Worm (Caenorhabditis elegans) whole organism, L1 larva: ENCODE data around the gene tgt-1.

ENCODE experiments used
- C16A3.4 ChIP-seq: fragments of 150-350 bp; optimal IDR thresholded peaks from 2 replicates; lab custom pipeline; 2014; ENCODE audit warnings: missing biosample characterization, missing genetic modification characterization
- C34B4.2 ChIP-seq: sonication (generic microtip); optimal IDR thresholded peaks from 2 replicates; lab custom pipeline; 2017; ENCODE audit warnings: mild to moderate bottlenecking, missing genetic modification characterization, missing compliant biosample characterization
- aha-1 ChIP-seq: fragments of 150-350 bp; optimal IDR thresholded peaks from 2 replicates; lab custom pipeline; 2014; ENCODE audit warnings: missing biosample characterization, missing genetic modification characterization
- ama-1 ChIP-seq: fragments of 150-350 bp; optimal IDR thresholded peaks from 2 replicates; lab custom pipeline; 2014
- blmp-1 ChIP-seq: fragments of 150-350 bp; optimal IDR thresholded peaks from 2 replicates; lab custom pipeline; 2014; ENCODE audit warnings: missing biosample characterization, missing genetic modification characterization
- ceh-63 ChIP-seq: fragments of 200-800 bp; sonication (Bioruptor generic); optimal IDR thresholded peaks from 2 replicates; lab custom pipeline; 2018; ENCODE audit warnings: mild to moderate bottlenecking, missing genetic modification characterization, missing compliant biosample characterization
- ceh-8 ChIP-seq: fragments of 200-800 bp; sonication (Bioruptor generic); optimal IDR thresholded peaks from 2 replicates; lab custom pipeline; 2018; ENCODE audit warnings: mild to moderate bottlenecking, missing genetic modification characterization, moderate library complexity, missing compliant biosample characterization
- ceh-82 ChIP-seq, 3 experiments: fragments of 150-350 bp in 1 of 3; sonication (generic microtip) in 2 of 3; optimal IDR thresholded peaks; 2 replicates each; lab custom pipeline; 2014 to 2017; ENCODE audit warnings: missing biosample characterization in 3 of 3, missing genetic modification characterization in 3 of 3
- ceh-88 ChIP-seq: fragments of 200-800 bp; sonication (Bioruptor generic); IDR thresholded peaks from 2 replicates; pipeline ENCODE4 v1.3.6; 2022; ENCODE audit warnings: missing genetic modification characterization, missing compliant biosample characterization
- ces-1 ChIP-seq: fragments of 150-350 bp; optimal IDR thresholded peaks from 2 replicates; lab custom pipeline; 2014; ENCODE audit warnings: missing biosample characterization, missing genetic modification reagents, missing genetic modification characterization
- dpl-1 ChIP-seq, 3 experiments: fragments of 150-350 bp in 2 of 3; sonication (generic microtip) in 1 of 3; optimal IDR thresholded peaks; 2 replicates each; lab custom pipeline; 2014 to 2017; ENCODE audit warnings: missing biosample characterization in 3 of 3, missing genetic modification characterization in 3 of 3, missing genetic modification reagents in 3 of 3
- efl-1 ChIP-seq, 4 experiments: fragments of 150-350 bp; optimal IDR thresholded peaks in 3 of 4; peaks in 1 of 4; 1 replicate in 1 of 4; 2 replicates in 3 of 4; lab custom pipeline; 2014; ENCODE audit warnings: missing biosample characterization in 2 of 4, missing genetic modification characterization in 2 of 4, missing genetic modification reagents in 2 of 4
- egl-27 ChIP-seq, 2 experiments: fragments of 150-350 bp in 1 of 2; sonication (generic microtip); optimal IDR thresholded peaks; 3 replicates each; lab custom pipeline; 2017 to 2018; ENCODE audit warnings: missing biosample characterization in 2 of 2, missing genetic modification characterization in 2 of 2, missing genetic modification reagents in 2 of 2
- elt-2 ChIP-seq: sonication (generic microtip); optimal IDR thresholded peaks from 2 replicates; lab custom pipeline; 2016; ENCODE audit warnings: missing genetic modification characterization, mild to moderate bottlenecking, inconsistent platforms, missing compliant biosample characterization, missing genetic modification reagents
- elt-3 ChIP-seq, 6 experiments: fragments of 150-350 bp in 1 of 6; sonication (generic microtip); optimal IDR thresholded peaks; 2 replicates each; lab custom pipeline; 2017 to 2018; ENCODE audit warnings: missing biosample characterization in 6 of 6, missing genetic modification characterization in 6 of 6, inconsistent platforms in 1 of 6
- ets-5 ChIP-seq: fragments of 200-800 bp; sonication (Bioruptor generic); IDR thresholded peaks from 2 replicates; pipeline ENCODE4 v1.3.6; 2022; ENCODE audit warnings: missing genetic modification characterization, missing compliant biosample characterization
- fkh-10 ChIP-seq: sonication (generic microtip); optimal IDR thresholded peaks from 2 replicates; lab custom pipeline; 2017; ENCODE audit warnings: missing biosample characterization, missing genetic modification reagents, missing genetic modification characterization
- fkh-8 ChIP-seq: sonication (generic microtip); optimal IDR thresholded peaks from 2 replicates; lab custom pipeline; 2016; ENCODE audit warnings: mild to moderate bottlenecking, missing genetic modification characterization, missing compliant biosample characterization
- hlh-17 ChIP-seq: fragments of 200-800 bp; sonication (Bioruptor generic); optimal IDR thresholded peaks from 2 replicates; lab custom pipeline; 2018; ENCODE audit warnings: missing genetic modification characterization, mild to moderate bottlenecking, missing compliant biosample characterization, moderate library complexity, borderline replicate concordance
- hpl-2 ChIP-seq: fragments of 150-350 bp; optimal IDR thresholded peaks from 2 replicates; lab custom pipeline; 2014; ENCODE audit warnings: missing biosample characterization, missing genetic modification reagents, missing genetic modification characterization
- lin-14 ChIP-seq: fragments of 200-800 bp; sonication (Bioruptor generic); optimal IDR thresholded peaks from 2 replicates; lab custom pipeline; 2018; ENCODE audit warnings: mild to moderate bottlenecking, missing genetic modification characterization, moderate library complexity, missing compliant biosample characterization
- lin-35 ChIP-seq, 2 experiments: fragments of 150-350 bp; optimal IDR thresholded peaks; 2 replicates each; lab custom pipeline; 2014; ENCODE audit warnings: missing biosample characterization in 2 of 2, missing genetic modification characterization in 2 of 2, missing genetic modification reagents in 2 of 2
- lin-39 ChIP-seq: fragments of 150-350 bp; optimal IDR thresholded peaks from 2 replicates; lab custom pipeline; 2014; ENCODE audit warnings: missing biosample characterization, missing genetic modification reagents, missing genetic modification characterization
- mab-9 ChIP-seq: fragments of 200-800 bp; sonication (Bioruptor generic); IDR thresholded peaks from 2 replicates; pipeline ENCODE4 v1.3.6; 2022; ENCODE audit warnings: missing genetic modification reagents, missing genetic modification characterization, missing compliant biosample characterization
- mdl-1 ChIP-seq, 2 experiments: fragments of 150-350 bp; optimal IDR thresholded peaks; 2 replicates each; lab custom pipeline; 2014 to 2017; ENCODE audit warnings: missing biosample characterization in 2 of 2, missing genetic modification characterization in 2 of 2, inconsistent platforms in 1 of 2
- mef-2 ChIP-seq: fragments of 150-350 bp; optimal IDR thresholded peaks from 2 replicates; lab custom pipeline; 2014; ENCODE audit warnings: missing biosample characterization, missing genetic modification characterization
- mep-1 ChIP-seq: fragments of 150-350 bp; optimal IDR thresholded peaks from 2 replicates; lab custom pipeline; 2014; ENCODE audit warnings: missing biosample characterization, missing genetic modification characterization
- nhr-19 ChIP-seq: fragments of 200-800 bp; sonication (Bioruptor generic); conservative IDR thresholded peaks from 2 replicates; pipeline ENCODE4 v1.3.6; 2022; ENCODE audit warnings: missing genetic modification characterization, missing compliant biosample characterization
- nhr-20 ChIP-seq: sonication (generic microtip); optimal IDR thresholded peaks from 2 replicates; lab custom pipeline; 2016; ENCODE audit warnings: mild to moderate bottlenecking, missing genetic modification characterization, missing compliant biosample characterization
- nhr-237 ChIP-seq: fragments of 150-350 bp; optimal IDR thresholded peaks from 2 replicates; lab custom pipeline; 2014; ENCODE audit warnings: missing biosample characterization, missing genetic modification characterization
- nhr-28 ChIP-seq: fragments of 150-350 bp; optimal IDR thresholded peaks from 2 replicates; lab custom pipeline; 2014; ENCODE audit warnings: missing biosample characterization, missing genetic modification characterization
- nhr-47 ChIP-seq: sonication (generic microtip); optimal IDR thresholded peaks from 2 replicates; lab custom pipeline; 2016; ENCODE audit warnings: mild to moderate bottlenecking, missing genetic modification characterization, moderate library complexity, missing compliant biosample characterization
- nhr-71 ChIP-seq: sonication (generic microtip); optimal IDR thresholded peaks from 2 replicates; lab custom pipeline; 2016; ENCODE audit warnings: mild to moderate bottlenecking, missing genetic modification characterization, moderate library complexity, missing compliant biosample characterization
- nhr-76 ChIP-seq: sonication (generic microtip); optimal IDR thresholded peaks from 2 replicates; lab custom pipeline; 2017; ENCODE audit warnings: missing biosample characterization, missing genetic modification characterization
- nhr-84 ChIP-seq: sonication (generic microtip); optimal IDR thresholded peaks from 2 replicates; lab custom pipeline; 2017; ENCODE audit warnings: missing biosample characterization, missing genetic modification characterization
- nhr-85 ChIP-seq: sonication (generic microtip); peaks from one replicate; lab custom pipeline; 2016; ENCODE audit warnings: missing genetic modification characterization, inconsistent platforms, missing compliant biosample characterization
- snpc-4 ChIP-seq: fragments of 150-350 bp; optimal IDR thresholded peaks from 2 replicates; lab custom pipeline; 2014; ENCODE audit warnings: missing biosample characterization, missing genetic modification characterization
- snu-23 ChIP-seq: sonication (generic microtip); optimal IDR thresholded peaks from 2 replicates; lab custom pipeline; 2016; ENCODE audit warnings: missing genetic modification characterization, missing compliant biosample characterization
- sptf-1 ChIP-seq: fragments of 150-350 bp; optimal IDR thresholded peaks from 2 replicates; lab custom pipeline; 2014; ENCODE audit warnings: missing biosample characterization, missing genetic modification characterization
- sup-37 ChIP-seq: fragments of 200-800 bp; sonication (Bioruptor generic); optimal IDR thresholded peaks from 2 replicates; lab custom pipeline; 2018; ENCODE audit warnings: mild to moderate bottlenecking, missing genetic modification characterization, missing compliant biosample characterization
- swsn-7 ChIP-seq: sonication (generic microtip); optimal IDR thresholded peaks from 2 replicates; lab custom pipeline; 2016; ENCODE audit warnings: missing genetic modification characterization, missing compliant biosample characterization
- tlp-1 ChIP-seq: fragments of 150-350 bp; optimal IDR thresholded peaks from 2 replicates; lab custom pipeline; 2014; ENCODE audit warnings: missing biosample characterization, missing genetic modification characterization
- unc-62 ChIP-seq: fragments of 150-350 bp; optimal IDR thresholded peaks from 2 replicates; lab custom pipeline; 2014; ENCODE audit warnings: missing biosample characterization, missing genetic modification reagents, missing genetic modification characterization
- unc-98 ChIP-seq: fragments of 200-800 bp; sonication (Bioruptor generic); IDR thresholded peaks from 2 replicates; pipeline ENCODE4 v1.3.6; 2022; ENCODE audit warnings: missing genetic modification characterization, missing compliant biosample characterization
- zag-1 ChIP-seq: fragments of 150-350 bp; optimal IDR thresholded peaks from 2 replicates; lab custom pipeline; 2014; ENCODE audit warnings: missing biosample characterization, missing genetic modification characterization
- ztf-4 ChIP-seq: fragments of 150-350 bp; optimal IDR thresholded peaks from 2 replicates; lab custom pipeline; 2014; ENCODE audit warnings: missing biosample characterization, missing genetic modification characterization

tgt-1 gene

ce11 chrIV:11915768-11916453, 43.7 kb downstream of the tgt-1 start, which contains the start of gene ZK822.9 (continued):
- no peak for TF ChIP-seq sptf-1 (tag; lab: Kevin White, UChicago)
- TF ChIP-seq mep-1 (tag; lab: Kevin White, UChicago): peak; percentile 14

- TF ChIP-seq zag-1 (tag; lab: Kevin White, UChicago) (no peak), nhr-84 (tag; lab: Kevin White, UChicago) (no peak), ets-5 (no peak), mdl-1 (tag; optimal IDR thresholded peaks at IDR 0.05; lab: Kevin White, UChicago) (peak in 1 of 2 experiments; percentile 21), nhr-85 (tag; lab: Kevin White, UChicago) (peak; percentile 80), nhr-28 (tag; lab: Kevin White, UChicago) (no peak), sptf-1 (tag; lab: Kevin White, UChicago) (no peak), elt-3 (tag; optimal IDR thresholded peaks at IDR 0.05; lab: Kevin White, UChicago) (peak in 3 of 6 experiments; percentile 59 to 60 (median 59)), nhr-76 (tag; lab: Kevin White, UChicago) (no peak), lin-39 (tag; lab: Kevin White, UChicago) (no peak), nhr-71 (tag; lab: Kevin White, UChicago) (peak; percentile 31), hlh-17 (GFP tag; lab: Kevin White, UChicago) (no peak), hpl-2 (GFP tag; lab: Kevin White, UChicago) (no peak), nhr-19 (GFP tag; lab: Robert Waterston, UW) (no peak), nhr-47 (tag; lab: Kevin White, UChicago) (peak; percentile 2), ceh-63 (GFP tag; lab: Kevin White, UChicago) (no peak), snpc-4 (no peak), dpl-1 (GFP tag; optimal IDR thresholded peaks at IDR 0.05; lab: Kevin White, UChicago) (no peak), ceh-82 (tag; optimal IDR thresholded peaks at IDR 0.05; lab: Kevin White, UChicago) (no peak), C34B4.2 (tag; lab: Kevin White, UChicago) (no peak), ceh-8 (GFP tag; lab: Kevin White, UChicago) (no peak), unc-62 (GFP tag; lab: Kevin White, UChicago) (no peak), nhr-20 (tag; lab: Kevin White, UChicago) (peak; percentile 32), snu-23 (no peak), ces-1 (no peak), aha-1 (no peak), fkh-10 (GFP tag; lab: Kevin White, UChicago) (no peak), C16A3.4 (tag; lab: Kevin White, UChicago) (no peak), sup-37 (GFP tag; lab: Kevin White, UChicago) (no peak), unc-98 (GFP tag; lab: Robert Waterston, UW) (no peak), mab-9 (GFP tag; lab: Robert Waterston, UW) (no peak), lin-14 (GFP tag; lab: Kevin White, UChicago) (peak; percentile 58), swsn-7 (tag; lab: Kevin White, UChicago) (no peak), elt-2 (tag; lab: Kevin White, UChicago) (peak; percentile 49), lin-35 (GFP tag; optimal IDR thresholded peaks at IDR 0.05; lab: Kevin White, UChicago) (peak in 1 of 2 experiments; percentile 24), efl-1 (optimal IDR thresholded peaks at IDR 0.05; lab: Kevin White, UChicago) (no peak), efl-1 (GFP tag; optimal IDR thresholded peaks at IDR 0.05 in 1 of 2; lab: Kevin White, UChicago) (peak in 1 of 2 experiments; percentile 83), tlp-1 (tag; lab: Kevin White, UChicago) (peak; percentile 24), egl-27 (tag; optimal IDR thresholded peaks at IDR 0.05; lab: Kevin White, UChicago) (no peak), mep-1 (tag; lab: Kevin White, UChicago) (peak; percentile 31), mef-2 (tag; lab: Kevin White, UChicago) (no peak), nhr-237 (tag; lab: Kevin White, UChicago) (no peak), fkh-8 (tag; lab: Kevin White, UChicago) (no peak), ceh-88 (GFP tag; lab: Robert Waterston, UW) (no peak), ama-1 (no peak), ztf-4 (tag; lab: Kevin White, UChicago) (no peak), blmp-1 (tag; lab: Kevin White, UChicago) (peak; percentile 23)
These were observed 44.5 kb downstream of the tgt-1 start, which contains the start of gene fat-6 for ce11 chrIV:11914837-11915737. fat-6 (minus strand) TSS chrIV:11915687.
